Fruit fly (Drosophila melanogaster) whole organism, wandering third instar larva: Measurements from ENCODE around the gene CG34309.

Experiments used
- Abd-B ChIP-seq: fragments of >200 bp; optimal IDR thresholded peaks from 2 replicates; lab custom pipeline; 2017; ENCODE audit warnings: missing biosample characterization, missing genetic modification characterization
- HLH106 ChIP-seq: fragments of 200-800 bp; optimal IDR thresholded peaks from 3 replicates; lab custom pipeline; 2019; ENCODE audit warnings: missing biosample characterization, mild to moderate bottlenecking, missing genetic modification characterization, moderate library complexity
- Jra ChIP-seq: sonication (Bioruptor generic); optimal IDR thresholded peaks from 2 replicates; lab custom pipeline; 2016; ENCODE audit warnings: missing biosample characterization, missing genetic modification characterization
- br ChIP-seq: fragments of 200-800 bp; sonication (Bioruptor generic); optimal IDR thresholded peaks from 2 replicates; lab custom pipeline; 2016; ENCODE audit warnings: missing biosample characterization, missing genetic modification characterization
- usp ChIP-seq: fragments of >200 bp; optimal IDR thresholded peaks from 2 replicates; lab custom pipeline; 2017; ENCODE audit warnings: missing biosample characterization, missing genetic modification characterization

DNA sequence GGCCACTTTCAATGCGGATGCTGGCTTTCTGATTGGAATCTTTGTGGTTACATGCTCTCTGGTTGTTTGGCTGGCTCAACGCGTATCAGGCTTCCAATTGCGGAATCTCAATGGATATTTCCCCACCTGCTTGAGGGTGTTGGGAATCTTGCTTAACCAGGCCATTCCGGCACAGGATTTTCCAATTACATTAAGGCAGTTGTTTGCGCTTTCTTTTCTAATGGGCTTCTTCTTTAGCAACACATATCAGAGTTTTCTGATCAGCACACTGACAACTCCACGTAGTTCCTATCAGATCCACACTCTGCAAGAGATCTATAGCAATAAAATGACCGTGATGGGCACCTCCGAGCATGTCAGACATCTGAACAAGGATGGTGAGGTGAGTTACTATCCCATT lies 49.7 kb downstream of the CG34309 start:
- TF ChIP-seq br (GFP tag; lab: Kevin White, UChicago) (no peak), HLH106 (tag; lab: Kevin White, UChicago) (no peak), Jra (GFP tag; lab: Kevin White, UChicago) (no peak), usp (GFP tag; lab: Kevin White, UChicago) (no peak), Abd-B (GFP tag; lab: Kevin White, UChicago) (no peak)
